Worm (Caenorhabditis elegans): ENCODE measurements around the gene clec-76.

The clec-76 gene

ce11 chrIV:3956705-3957104 is 8.3 kb upstream of the clec-76 start, which contains the start of gene clec-74:
Gene clec-74, plus strand, starts transcription at chrIV:3957005.
- TF ChIP-seq rcor-1 (GFP tag; IDR thresholded peaks at IDR 0.05) (no peak), mes-4 (tag; optimal IDR thresholded peaks at IDR 0.05) (no peak), F57A8.1 (GFP tag; optimal IDR thresholded peaks at IDR 0.05) (no peak), efl-1 (GFP tag; optimal IDR thresholded peaks at IDR 0.05) (no peak), akir-1 (GFP tag; optimal IDR thresholded peaks at IDR 0.05) (no peak), ekl-4 (GFP tag; IDR thresholded peaks at IDR 0.05) (no peak), snpc-1.3 (tag; optimal IDR thresholded peaks at IDR 0.05; ENCODE audit: insufficient read depth) (no peak), tbp1 (GFP tag; optimal IDR thresholded peaks at IDR 0.05) (no peak), ceh-27 (GFP tag; optimal IDR thresholded peaks at IDR 0.05) (no peak), madf-8 (GFP tag; conservative IDR thresholded peaks at IDR 0.05) (no peak), pha-4 (tag; optimal IDR thresholded peaks at IDR 0.05) (no peak), B0261.1 (tag; optimal IDR thresholded peaks at IDR 0.05) (no peak)

ce11 chrIV:3960396-3960795 is 4.7 kb upstream of the clec-76 start, which contains the start of gene clec-75:
Gene clec-75, plus strand, starts transcription at chrIV:3960734.
- TF ChIP-seq aptf-3 (GFP tag; IDR thresholded peaks at IDR 0.05), result no peak
- no peak for TF ChIP-seq akir-1 (GFP tag; optimal IDR thresholded peaks at IDR 0.05)
- peak; percentile 36 for TF ChIP-seq nhr-80 (tag; optimal IDR thresholded peaks at IDR 0.05)
- TF ChIP-seq aptf-2 (GFP tag; conservative IDR thresholded peaks at IDR 0.05), result no peak
- TF ChIP-seq zfh-2 (GFP tag; conservative IDR thresholded peaks at IDR 0.05), result no peak

ce11 chrIV:3962584-3962983 is 2.5 kb upstream of the clec-76 start, which contains the start of gene Y46C8AM.1:
Gene Y46C8AM.1, plus strand, starts transcription at chrIV:3962884.
- TF ChIP-seq ztf-18 (tag; optimal IDR thresholded peaks at IDR 0.05) (no peak), mel-28 (tag; optimal IDR thresholded peaks at IDR 0.05; ENCODE audit: borderline replicate concordance) (no peak), zfh-2 (GFP tag; conservative IDR thresholded peaks at IDR 0.05) (no peak), nfya-1 (tag; optimal IDR thresholded peaks at IDR 0.05; ENCODE audit: borderline replicate concordance, insufficient read depth) (no peak), lag-1 (GFP tag; IDR thresholded peaks at IDR 0.05) (no peak), F22D6.2 (tag; optimal IDR thresholded peaks at IDR 0.05) (no peak), attf-6 (GFP tag; IDR thresholded peaks at IDR 0.05) (no peak), ceh-27 (GFP tag; optimal IDR thresholded peaks at IDR 0.05) (no peak), F57C9.4 (tag; optimal IDR thresholded peaks at IDR 0.05) (no peak), tbx-9 (tag; optimal IDR thresholded peaks at IDR 0.05; ENCODE audit: borderline replicate concordance) (no peak), ztf-3 (GFP tag; optimal IDR thresholded peaks at IDR 0.05) (no peak), sdz-38 (tag; optimal IDR thresholded peaks at IDR 0.05) (no peak), cebp-2 (GFP tag; IDR thresholded peaks at IDR 0.05) (no peak)

ce11 chrIV:3963498-3963897 is 1.5 kb upstream of the clec-76 start:
- TF ChIP-seq ama-1 (optimal IDR thresholded peaks at IDR 0.05) (no peak), ama-1 (GFP tag; optimal IDR thresholded peaks at IDR 0.05) (no peak), nhr-80 (tag; optimal IDR thresholded peaks at IDR 0.05) (peak; percentile 13)

ce11 chrIV:3973049-3973448 is 8.0 kb downstream of the clec-76 start, which contains the start of gene clec-79:
Gene clec-79, plus strand, starts transcription at chrIV:3973349.
- TF ChIP-seq D2030.7 (GFP tag; IDR thresholded peaks at IDR 0.05) (no peak), K12H6.12 (tag; optimal IDR thresholded peaks at IDR 0.05) (no peak), dpff-1 (tag; optimal IDR thresholded peaks at IDR 0.05) (no peak), F37B4.10 (GFP tag; IDR thresholded peaks at IDR 0.05) (no peak), tbx-9 (tag; optimal IDR thresholded peaks at IDR 0.05; ENCODE audit: borderline replicate concordance) (no peak), Y79H2A.3 (GFP tag; conservative IDR thresholded peaks at IDR 0.05) (no peak), let-526 (GFP tag; IDR thresholded peaks at IDR 0.05) (no peak)

Measured in whole organism, young adult.